Fruit fly (Drosophila melanogaster) whole organism, embryonic: Measurements from ENCODE around the gene CG43347.

ENCODE experiments used
- Bdp1 ChIP-seq: fragments of 200-800 bp; sonication (Bioruptor generic); optimal IDR thresholded peaks from 3 replicates; lab custom pipeline; 2016; ENCODE audit warnings: missing biosample characterization, missing genetic modification characterization
- CG10147 ChIP-seq: fragments of 200-800 bp; sonication (Bioruptor generic); optimal IDR thresholded peaks from 2 replicates; lab custom pipeline; 2019; ENCODE audit warnings: missing biosample characterization, mild to moderate bottlenecking, missing genetic modification characterization, moderate library complexity
- CG10543 ChIP-seq: fragments of 200-800 bp; sonication (Bioruptor generic); optimal IDR thresholded peaks from 3 replicates; lab custom pipeline; 2017; ENCODE audit warnings: missing biosample characterization, mild to moderate bottlenecking, missing genetic modification characterization, moderate library complexity
- CG10979 ChIP-seq: fragments of 200-800 bp; sonication (Bioruptor generic); optimal IDR thresholded peaks from 2 replicates; lab custom pipeline; 2018; ENCODE audit warnings: missing biosample characterization, mild to moderate bottlenecking, missing genetic modification characterization, moderate library complexity
- CG11093 ChIP-seq: fragments of 200-800 bp; sonication (Bioruptor generic); IDR thresholded peaks from 3 replicates; pipeline ENCODE4 v1.3.6; 2022; ENCODE audit warnings: missing biosample characterization, missing genetic modification characterization
- CG1233 ChIP-seq: fragments of 200-800 bp; sonication (Bioruptor generic); optimal IDR thresholded peaks from 4 replicates; lab custom pipeline; 2018; ENCODE audit warnings: missing biosample characterization, mild to moderate bottlenecking, missing genetic modification characterization
- CG13624 ChIP-seq: fragments of 200-800 bp; sonication (Bioruptor generic); optimal IDR thresholded peaks from 2 replicates; lab custom pipeline; 2016; ENCODE audit warnings: missing biosample characterization, missing genetic modification characterization
- CG14050 ChIP-seq: fragments of 200-800 bp; sonication (Bioruptor generic); IDR thresholded peaks from 3 replicates; pipeline ENCODE4 v1.3.6; 2022; ENCODE audit warnings: missing biosample characterization, missing genetic modification characterization
- CG15479 ChIP-seq: fragments of 200-800 bp; sonication (Bioruptor generic); optimal IDR thresholded peaks from 3 replicates; lab custom pipeline; 2019; ENCODE audit warnings: missing biosample characterization, mild to moderate bottlenecking, missing genetic modification characterization, moderate library complexity
- CG15696 ChIP-seq: fragments of 200-800 bp; sonication (Bioruptor generic); optimal IDR thresholded peaks from 2 replicates; lab custom pipeline; 2019; ENCODE audit warnings: missing biosample characterization, mild to moderate bottlenecking, missing genetic modification characterization, moderate library complexity
- CG1647 ChIP-seq: fragments of 200-800 bp; sonication (Bioruptor generic); optimal IDR thresholded peaks from 3 replicates; lab custom pipeline; 2016; ENCODE audit warnings: missing biosample characterization, missing genetic modification characterization
- CG16815 ChIP-seq: fragments of 200-800 bp; sonication (Bioruptor generic); optimal IDR thresholded peaks from 3 replicates; lab custom pipeline; 2017; ENCODE audit warnings: missing biosample characterization, mild to moderate bottlenecking, missing genetic modification characterization
- CG17361 ChIP-seq: fragments of 200-800 bp; sonication (Bioruptor generic); IDR thresholded peaks from 3 replicates; pipeline ENCODE4 v1.3.6; 2022; ENCODE audit warnings: missing biosample characterization, missing genetic modification characterization
- CG17802 ChIP-seq: fragments of 200-800 bp; sonication (Bioruptor generic); optimal IDR thresholded peaks from 2 replicates; lab custom pipeline; 2018; ENCODE audit warnings: missing biosample characterization, mild to moderate bottlenecking, missing genetic modification characterization, moderate library complexity
- CG18011 ChIP-seq: fragments of 200-800 bp; sonication (Bioruptor generic); optimal IDR thresholded peaks from 2 replicates; lab custom pipeline; 2017; ENCODE audit warnings: missing biosample characterization, missing genetic modification characterization, mild to moderate bottlenecking, moderate library complexity, missing genotype
- CG2199 ChIP-seq: fragments of 200-800 bp; sonication (Bioruptor generic); IDR thresholded peaks from 3 replicates; pipeline ENCODE4 v1.3.6; 2022; ENCODE audit warnings: missing biosample characterization, missing genetic modification characterization
- CG30020 ChIP-seq: fragments of 200-800 bp; optimal IDR thresholded peaks from 2 replicates; lab custom pipeline; 2019; ENCODE audit warnings: missing biosample characterization, mild to moderate bottlenecking, missing genetic modification characterization, moderate library complexity
- CG33213 ChIP-seq: fragments of 200-800 bp; sonication (Bioruptor generic); optimal IDR thresholded peaks from 3 replicates; lab custom pipeline; 2016; ENCODE audit warnings: missing biosample characterization, missing genetic modification characterization
- CG33557 ChIP-seq: fragments of 200-800 bp; sonication (Bioruptor generic); optimal IDR thresholded peaks from 2 replicates; lab custom pipeline; 2019; ENCODE audit warnings: missing biosample characterization, mild to moderate bottlenecking, missing genetic modification characterization, moderate library complexity
- CG43689 ChIP-seq: fragments of 200-800 bp; sonication (Bioruptor generic); IDR thresholded peaks from 2 replicates; pipeline ENCODE4 v1.3.6; 2022; ENCODE audit warnings: missing biosample characterization, missing genetic modification characterization
- CG4617 ChIP-seq: fragments of 200-800 bp; sonication (Bioruptor generic); optimal IDR thresholded peaks from 3 replicates; lab custom pipeline; 2016; ENCODE audit warnings: missing biosample characterization, missing genetic modification characterization, borderline replicate concordance
- CG5245 ChIP-seq: fragments of 200-800 bp; sonication (Bioruptor generic); optimal IDR thresholded peaks from 3 replicates; lab custom pipeline; 2016; ENCODE audit warnings: missing biosample characterization, missing genetic modification characterization
- CG6272 ChIP-seq: fragments of 200-800 bp; sonication (Bioruptor generic); IDR thresholded peaks from 2 replicates; pipeline ENCODE4 v1.3.6; 2022; ENCODE audit warnings: missing biosample characterization, missing genetic modification characterization
- CG6854 ChIP-seq: fragments of 200-800 bp; sonication (Bioruptor generic); optimal IDR thresholded peaks from 3 replicates; lab custom pipeline; 2017; ENCODE audit warnings: missing biosample characterization, mild to moderate bottlenecking, missing genetic modification characterization
- CG7928 ChIP-seq: fragments of 200-800 bp; sonication (Bioruptor generic); optimal IDR thresholded peaks from 2 replicates; lab custom pipeline; 2017; ENCODE audit warnings: missing biosample characterization, mild to moderate bottlenecking, missing genetic modification characterization
- CG7963 ChIP-seq: fragments of 200-800 bp; sonication (Bioruptor generic); IDR thresholded peaks from 3 replicates; pipeline ENCODE4 v1.3.6; 2022; ENCODE audit warnings: missing biosample characterization, missing genetic modification characterization; ENCODE audit not compliant: partially characterized antibody
- CG8359 ChIP-seq: fragments of 200-800 bp; sonication (Bioruptor generic); optimal IDR thresholded peaks from 2 replicates; lab custom pipeline; 2017; ENCODE audit warnings: missing biosample characterization, mild to moderate bottlenecking, missing genetic modification characterization, borderline replicate concordance
- Dbx ChIP-seq: fragments of 200-800 bp; sonication (Bioruptor generic); IDR thresholded peaks from 3 replicates; pipeline ENCODE4 v1.3.6; 2022; ENCODE audit warnings: missing biosample characterization, missing genetic modification characterization
- HLH3B ChIP-seq: fragments of 200-800 bp; sonication (Bioruptor generic); IDR thresholded peaks from 2 replicates; pipeline ENCODE4 v1.3.6; 2022; ENCODE audit warnings: missing biosample characterization, missing genetic modification characterization
- Hand ChIP-seq: fragments of 200-800 bp; sonication (Bioruptor generic); optimal IDR thresholded peaks from 2 replicates; lab custom pipeline; 2017; ENCODE audit warnings: mild to moderate bottlenecking, missing biosample characterization, missing genetic modification reagents, missing genetic modification characterization
- Hmr ChIP-seq: fragments of 200-800 bp; sonication (Bioruptor generic); optimal IDR thresholded peaks from 3 replicates; lab custom pipeline; 2017; ENCODE audit warnings: mild to moderate bottlenecking, missing biosample characterization, missing genetic modification reagents, missing genetic modification characterization
- Hmx ChIP-seq: fragments of 200-800 bp; sonication (Bioruptor generic); optimal IDR thresholded peaks from 2 replicates; lab custom pipeline; 2016; ENCODE audit warnings: missing biosample characterization, missing genetic modification characterization
- NK7.1 ChIP-seq: fragments of 200-800 bp; sonication (Bioruptor generic); optimal IDR thresholded peaks from 3 replicates; lab custom pipeline; 2016; ENCODE audit warnings: missing biosample characterization, missing genetic modification characterization
- NfI ChIP-seq: fragments of 200-800 bp; sonication (Bioruptor generic); optimal IDR thresholded peaks from 3 replicates; lab custom pipeline; 2018; ENCODE audit warnings: missing biosample characterization, mild to moderate bottlenecking, missing genetic modification characterization, moderate library complexity
- Ravus ChIP-seq: fragments of 200-800 bp; sonication (Bioruptor generic); IDR thresholded peaks from 2 replicates; pipeline ENCODE4 v1.3.6; 2022; ENCODE audit warnings: missing biosample characterization, missing genetic modification characterization
- Six4 ChIP-seq: fragments of 200-800 bp; sonication (Bioruptor generic); optimal IDR thresholded peaks from 2 replicates; lab custom pipeline; 2016; ENCODE audit warnings: missing biosample characterization, missing genetic modification characterization
- bbx ChIP-seq: fragments of 200-800 bp; sonication (Bioruptor generic); IDR thresholded peaks from 2 replicates; pipeline ENCODE4 v1.3.6; 2022; ENCODE audit warnings: missing biosample characterization, missing genetic modification characterization; ENCODE audit not compliant: partially characterized antibody
- br ChIP-seq: fragments of >200 bp; optimal IDR thresholded peaks from 2 replicates; lab custom pipeline; 2017
- crc ChIP-seq: fragments of 200-800 bp; sonication (Bioruptor generic); optimal IDR thresholded peaks from 2 replicates; lab custom pipeline; 2016; ENCODE audit warnings: missing biosample characterization, missing genetic modification characterization
- crol ChIP-seq: fragments of 200-800 bp; sonication (Bioruptor generic); IDR thresholded peaks from 2 replicates; pipeline ENCODE4 v1.3.6; 2022; ENCODE audit warnings: missing biosample characterization, missing genetic modification characterization
- dan ChIP-seq: fragments of 200-800 bp; sonication (Bioruptor generic); IDR thresholded peaks from 2 replicates; pipeline ENCODE4 v1.3.6; 2022; ENCODE audit warnings: missing biosample characterization, missing genetic modification characterization
- emc ChIP-seq: fragments of 200-800 bp; sonication (Bioruptor generic); optimal IDR thresholded peaks from 2 replicates; lab custom pipeline; 2016; ENCODE audit warnings: missing biosample characterization, missing genetic modification characterization
- ewg ChIP-seq: fragments of 200-800 bp; sonication (Bioruptor generic); optimal IDR thresholded peaks from 3 replicates; lab custom pipeline; 2017; ENCODE audit warnings: mild to moderate bottlenecking, missing biosample characterization, missing genetic modification reagents, missing genetic modification characterization
- exex ChIP-seq: fragments of 200-800 bp; sonication (Bioruptor generic); optimal IDR thresholded peaks from 4 replicates; lab custom pipeline; 2018; ENCODE audit warnings: missing biosample characterization, mild to moderate bottlenecking, missing genetic modification characterization, moderate library complexity
- gsb-n ChIP-seq: fragments of 200-800 bp; sonication (Bioruptor generic); optimal IDR thresholded peaks from 3 replicates; lab custom pipeline; 2018; ENCODE audit warnings: missing biosample characterization, mild to moderate bottlenecking, missing genetic modification characterization
- ken ChIP-seq: fragments of 200-800 bp; sonication (Bioruptor generic); IDR thresholded peaks from 3 replicates; pipeline ENCODE4 v1.3.6; 2022; ENCODE audit warnings: missing biosample characterization, missing genetic modification characterization
- psq ChIP-seq: fragments of 200-800 bp; sonication (Bioruptor generic); optimal IDR thresholded peaks from 2 replicates; lab custom pipeline; 2017; ENCODE audit warnings: missing biosample characterization, missing genetic modification characterization
- sd ChIP-seq: fragments of 200-800 bp; sonication (Bioruptor generic); optimal IDR thresholded peaks from 3 replicates; lab custom pipeline; 2018; ENCODE audit warnings: missing biosample characterization, mild to moderate bottlenecking, missing genetic modification characterization, moderate library complexity
- so ChIP-seq: fragments of 200-800 bp; sonication (Bioruptor generic); IDR thresholded peaks from 3 replicates; pipeline ENCODE4 v1.3.6; 2022; ENCODE audit warnings: missing biosample characterization, missing genetic modification characterization
- sr ChIP-seq: fragments of 200-800 bp; sonication (Bioruptor generic); IDR thresholded peaks from 3 replicates; pipeline ENCODE4 v1.3.6; 2022; ENCODE audit warnings: missing biosample characterization, missing genetic modification characterization
- sug ChIP-seq: fragments of 200-800 bp; optimal IDR thresholded peaks from 2 replicates; lab custom pipeline; 2019; ENCODE audit warnings: missing biosample characterization, mild to moderate bottlenecking, missing genetic modification characterization, moderate library complexity

CG43347 gene

DNA sequence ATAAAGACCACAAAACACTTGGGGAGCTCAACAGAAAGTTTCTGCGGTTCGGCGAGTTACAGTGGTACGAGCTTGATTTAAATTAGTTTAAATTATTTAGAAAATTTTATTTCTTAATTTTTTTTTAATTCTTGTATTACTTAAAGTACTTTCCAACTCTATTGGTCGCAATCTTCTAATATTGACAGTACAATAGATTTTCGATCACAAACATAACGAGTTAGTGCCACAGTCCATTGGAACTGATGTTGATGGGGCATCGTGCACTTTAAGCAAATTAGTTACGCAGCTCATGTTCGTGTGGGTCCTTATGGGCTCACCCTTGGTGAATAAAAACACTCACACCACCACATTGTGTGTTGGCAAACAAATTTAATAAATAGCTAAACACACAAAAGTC, 46.4 kb downstream of the CG43347 start (continued):
- TF ChIP-seq CG11093 (GFP tag; lab: Robert Waterston, UW) (0 out of 3 replicates have a peak, but pooled peaks have one; percentile 19), CG10979 (tag; lab: Kevin White, UChicago) (peak; percentile 48), CG14050 (GFP tag; lab: Robert Waterston, UW) (0 out of 3 replicates have a peak, but pooled peaks have one; percentile 28), CG6272 (GFP tag; lab: Robert Waterston, UW) (no peak), sr (no peak), so (0 out of 3 replicates have a peak, but pooled peaks have one; percentile 17), CG17802 (tag; lab: Kevin White, UChicago) (no peak), crc (GFP tag; lab: Kevin White, UChicago) (no peak), CG8359 (no peak), CG33557 (no peak), CG10543 (GFP tag; lab: Kevin White, UChicago) (no peak), Hand (GFP tag; lab: Kevin White, UChicago) (peak; percentile 64), Hmr (GFP tag; lab: Kevin White, UChicago) (peak; percentile 67), CG4617 (GFP tag; lab: Kevin White, UChicago) (no peak), CG17361 (peak; percentile 39; the same call in 1 of the 3 replicates), bbx (GFP tag; lab: Robert Waterston, UW) (no peak), CG10147 (peak; percentile 17), NK7.1 (GFP tag; lab: Kevin White, UChicago) (no peak), sd (no peak), CG18011 (GFP tag; lab: Kevin White, UChicago) (no peak), CG1233 (GFP tag; lab: Kevin White, UChicago) (no peak), psq (GFP tag; lab: Kevin White, UChicago) (no peak), dan (GFP tag; lab: Robert Waterston, UW) (no peak), Hmx (no peak), CG15479 (no peak), CG2199 (GFP tag; lab: Robert Waterston, UW) (no peak), CG30020 (no peak), HLH3B (GFP tag; lab: Robert Waterston, UW) (peak; percentile 76), NfI (peak; percentile 65), exex (tag; lab: Kevin White, UChicago) (no peak), CG43689 (GFP tag; lab: Robert Waterston, UW) (no peak), CG7928 (GFP tag; lab: Kevin White, UChicago) (no peak), ewg (GFP tag; lab: Kevin White, UChicago) (peak; percentile 30), br (lab: Kevin White, UChicago) (no peak), Six4 (GFP tag; lab: Kevin White, UChicago) (peak; percentile 3), Dbx (peak; percentile 55; the same call in 1 of the 3 replicates), CG33213 (no peak), CG6854 (peak; percentile 38), ken (GFP tag; lab: Robert Waterston, UW) (no peak), gsb-n (tag; lab: Kevin White, UChicago) (peak; percentile 50), CG15696 (tag; lab: Kevin White, UChicago) (no peak), Ravus (GFP tag; lab: Robert Waterston, UW) (peak; percentile 4; the same call in 1 of the 2 replicates), sug (tag; lab: Kevin White, UChicago) (peak; percentile 9), CG13624 (no peak), emc (GFP tag; lab: Kevin White, UChicago) (no peak), Bdp1 (GFP tag; lab: Kevin White, UChicago) (no peak), CG1647 (GFP tag; lab: Kevin White, UChicago) (no peak), CG7963 (GFP tag; lab: Robert Waterston, UW) (no peak), crol (GFP tag; lab: Robert Waterston, UW) (no peak), CG5245 (GFP tag; lab: Kevin White, UChicago) (no peak), CG16815 (GFP tag; lab: Kevin White, UChicago) (no peak)
